Worm (Caenorhabditis elegans) whole organism, L4 larva: ENCODE results near the gene Y7A5A.3.

Experiments
- R02D3.7 ChIP-seq: fragments of 150-350 bp; sonication (generic microtip); optimal IDR thresholded peaks from 3 replicates; lab custom pipeline; 2014; ENCODE audit warnings: missing biosample characterization, missing genetic modification characterization
- T26A8.4 ChIP-seq: fragments of 200-800 bp; sonication (Bioruptor generic); IDR thresholded peaks from 2 replicates; pipeline ENCODE4 v1.3.6; 2022; ENCODE audit warnings: missing genetic modification characterization, missing compliant biosample characterization
- ces-1 ChIP-seq: fragments of 150-350 bp; sonication (generic microtip); optimal IDR thresholded peaks from 4 replicates; lab custom pipeline; 2014; ENCODE audit warnings: missing biosample characterization, missing genetic modification reagents, missing genetic modification characterization
- daf-12 ChIP-seq: fragments of 150-350 bp; optimal IDR thresholded peaks from 2 replicates; lab custom pipeline; 2014; ENCODE audit warnings: missing biosample characterization, missing genetic modification reagents, missing genetic modification characterization
- daf-19 ChIP-seq: fragments of 200-800 bp; sonication (Bioruptor generic); conservative IDR thresholded peaks from 2 replicates; pipeline ENCODE4 v1.3.6; 2022; ENCODE audit warnings: missing genetic modification characterization, missing compliant biosample characterization
- dmd-8 ChIP-seq: fragments of 200-800 bp; sonication (Bioruptor generic); IDR thresholded peaks from 2 replicates; pipeline ENCODE4 v1.3.6; 2022; ENCODE audit warnings: missing genetic modification characterization, missing compliant biosample characterization
- fkh-10 ChIP-seq: fragments of 150-350 bp; optimal IDR thresholded peaks from 2 replicates; lab custom pipeline; 2014; ENCODE audit warnings: missing biosample characterization, missing genetic modification reagents, missing genetic modification characterization
- fos-1 ChIP-seq: fragments of 150-350 bp; optimal IDR thresholded peaks from 2 replicates; lab custom pipeline; 2014; ENCODE audit warnings: missing biosample characterization, missing genetic modification characterization
- lin-13 ChIP-seq: fragments of 150-350 bp; optimal IDR thresholded peaks from 2 replicates; lab custom pipeline; 2014; ENCODE audit warnings: missing biosample characterization, missing genetic modification reagents, missing genetic modification characterization
- lin-15B ChIP-seq: fragments of 150-350 bp; sonication (generic microtip); optimal IDR thresholded peaks from 3 replicates; lab custom pipeline; 2014; ENCODE audit warnings: missing biosample characterization, missing genetic modification characterization
- lin-38 ChIP-seq: fragments of 200-800 bp; sonication (Bioruptor generic); IDR thresholded peaks from 2 replicates; pipeline ENCODE4 v1.3.6; 2022; ENCODE audit warnings: missing genetic modification reagents, missing genetic modification characterization, missing compliant biosample characterization
- lin-39 ChIP-seq: fragments of 150-350 bp; optimal IDR thresholded peaks from 2 replicates; lab custom pipeline; 2014; ENCODE audit warnings: missing biosample characterization, missing genetic modification reagents, missing genetic modification characterization
- madf-9 ChIP-seq: fragments of 200-800 bp; sonication (Bioruptor generic); conservative IDR thresholded peaks from 2 replicates; pipeline ENCODE4 v1.3.6; 2022; ENCODE audit warnings: missing genetic modification reagents, missing genetic modification characterization, missing compliant biosample characterization
- mes-2 ChIP-seq: sonication (generic microtip); optimal IDR thresholded peaks from 2 replicates; lab custom pipeline; 2016; ENCODE audit warnings: missing genotype, mild to moderate bottlenecking, missing genetic modification characterization, missing compliant biosample characterization; ENCODE audit not compliant: poor library complexity, severe bottlenecking
- nhr-25 ChIP-seq: sonication (generic microtip); optimal IDR thresholded peaks from 2 replicates; lab custom pipeline; 2017; ENCODE audit warnings: missing genetic modification characterization, mild to moderate bottlenecking, missing compliant biosample characterization, antibody characterized with exemption, moderate library complexity, borderline replicate concordance; ENCODE audit not compliant: insufficient read depth
- nhr-28 ChIP-seq: fragments of 150-350 bp; optimal IDR thresholded peaks from 2 replicates; lab custom pipeline; 2014; ENCODE audit warnings: missing biosample characterization, missing genetic modification characterization
- nhr-42 ChIP-seq: fragments of 200-800 bp; sonication (Bioruptor generic); IDR thresholded peaks from 2 replicates; pipeline ENCODE4 v1.3.6; 2022; ENCODE audit warnings: missing genetic modification characterization, missing compliant biosample characterization
- nhr-77 ChIP-seq: fragments of 150-350 bp; optimal IDR thresholded peaks from 2 replicates; lab custom pipeline; 2014; ENCODE audit warnings: missing biosample characterization, missing genetic modification characterization
- php-3 ChIP-seq: fragments of 200-800 bp; sonication (Bioruptor generic); IDR thresholded peaks from 2 replicates; pipeline ENCODE4 v1.3.6; 2022; ENCODE audit warnings: missing genetic modification reagents, missing genetic modification characterization, missing compliant biosample characterization
- sdz-12 ChIP-seq: fragments of 200-800 bp; sonication (Bioruptor generic); optimal IDR thresholded peaks from 2 replicates; lab custom pipeline; 2018; ENCODE audit warnings: mild to moderate bottlenecking, missing genetic modification characterization, missing compliant biosample characterization
- set-16 ChIP-seq: fragments of 200-800 bp; sonication (Bioruptor generic); IDR thresholded peaks from 2 replicates; pipeline ENCODE4 v1.3.6; 2022; ENCODE audit warnings: missing genetic modification reagents, missing genetic modification characterization, missing compliant biosample characterization
- spr-3 ChIP-seq: fragments of 200-800 bp; sonication (Bioruptor generic); optimal IDR thresholded peaks from 2 replicates; lab custom pipeline; 2018; ENCODE audit warnings: mild to moderate bottlenecking, missing genetic modification characterization, missing compliant biosample characterization
- unc-39 ChIP-seq: sonication (generic microtip); optimal IDR thresholded peaks from 2 replicates; lab custom pipeline; 2017; ENCODE audit warnings: missing biosample characterization, missing genetic modification characterization
- zfp-3 ChIP-seq: fragments of 200-800 bp; sonication (Bioruptor generic); conservative IDR thresholded peaks from 2 replicates; pipeline ENCODE4 v1.3.6; 2022; ENCODE audit warnings: missing genetic modification reagents, missing genetic modification characterization, missing compliant biosample characterization
- zip-2 ChIP-seq: fragments of 150-350 bp; optimal IDR thresholded peaks from 2 replicates; lab custom pipeline; 2014; ENCODE audit warnings: missing biosample characterization, missing genetic modification characterization

Gene Y7A5A.3

ce11 chrX:15736419-15736818 is 48.1 kb downstream of the Y7A5A.3 start (continued):
- TF ChIP-seq madf-9 (no peak), nhr-42 (GFP tag; lab: Robert Waterston, UW) (peak; percentile 70), nhr-28 (tag; lab: Kevin White, UChicago) (peak; percentile 80), spr-3 (GFP tag; lab: Kevin White, UChicago) (peak; percentile 13), T26A8.4 (peak; percentile 89), php-3 (no peak), R02D3.7 (no peak), zfp-3 (GFP tag; lab: Robert Waterston, UW) (no peak), lin-15B (tag; lab: Kevin White, UChicago) (no peak), nhr-25 (tag; lab: Kevin White, UChicago) (peak; percentile 32), daf-12 (no peak), daf-19 (GFP tag; lab: Robert Waterston, UW) (no peak), nhr-77 (tag; lab: Kevin White, UChicago) (peak; percentile 91), mes-2 (tag; lab: Kevin White, UChicago) (peak; percentile 93), lin-13 (GFP tag; lab: Kevin White, UChicago) (peak; percentile 69), sdz-12 (GFP tag; lab: Kevin White, UChicago) (no peak), fos-1 (no peak), lin-38 (GFP tag; lab: Robert Waterston, UW) (no peak; the same call in 1 of the 2 replicates), set-16 (GFP tag; lab: Robert Waterston, UW) (no peak), dmd-8 (no peak), zip-2 (tag; lab: Kevin White, UChicago) (peak; percentile 85), unc-39 (tag; lab: Kevin White, UChicago) (no peak), ces-1 (GFP tag; lab: Kevin White, UChicago) (peak; percentile 6), lin-39 (tag; lab: Kevin White, UChicago) (no peak), fkh-10 (GFP tag; lab: Kevin White, UChicago) (no peak)
